Worm (Caenorhabditis elegans) whole organism, mixed stage, embryonic: ENCODE data around the gene srd-13.

Source experiments
- M03D4.4 ChIP-seq: sonication (generic microtip); optimal IDR thresholded peaks from 2 replicates; lab custom pipeline; 2017; ENCODE audit warnings: mild to moderate bottlenecking, missing genetic modification characterization, missing compliant biosample characterization
- bed-3 ChIP-seq: fragments of 200-800 bp; sonication (Bioruptor generic); optimal IDR thresholded peaks from 3 replicates; lab custom pipeline; 2018; ENCODE audit warnings: mild to moderate bottlenecking, missing genetic modification characterization, moderate library complexity, missing compliant biosample characterization
- blmp-1 ChIP-seq: fragments of 150-350 bp; optimal IDR thresholded peaks from 2 replicates; lab custom pipeline; 2014; ENCODE audit warnings: missing biosample characterization, missing genetic modification characterization
- ceh-39 ChIP-seq: fragments of 150-350 bp; optimal IDR thresholded peaks from 2 replicates; lab custom pipeline; 2014; ENCODE audit warnings: missing biosample characterization, missing genetic modification characterization
- ceh-43 ChIP-seq: fragments of 200-800 bp; sonication (Bioruptor generic); optimal IDR thresholded peaks from 2 replicates; lab custom pipeline; 2018; ENCODE audit warnings: mild to moderate bottlenecking, missing genetic modification characterization, moderate library complexity, missing compliant biosample characterization
- ceh-83 ChIP-seq: fragments of 200-800 bp; sonication (Bioruptor generic); optimal IDR thresholded peaks from 2 replicates; lab custom pipeline; 2018; ENCODE audit warnings: mild to moderate bottlenecking, missing genetic modification characterization, missing compliant biosample characterization
- ces-1 ChIP-seq: fragments of 150-350 bp; optimal IDR thresholded peaks from 2 replicates; lab custom pipeline; 2014; ENCODE audit warnings: missing biosample characterization, missing genetic modification reagents, missing genetic modification characterization
- cnd-1 ChIP-seq: fragments of 200-800 bp; sonication (Bioruptor generic); optimal IDR thresholded peaks from 2 replicates; lab custom pipeline; 2018; ENCODE audit warnings: mild to moderate bottlenecking, missing genetic modification characterization, missing compliant biosample characterization
- elt-3 ChIP-seq: fragments of 150-350 bp; optimal IDR thresholded peaks from 2 replicates; lab custom pipeline; 2014; ENCODE audit warnings: missing biosample characterization, missing genetic modification characterization
- flh-1 ChIP-seq: fragments of 200-800 bp; sonication (Bioruptor generic); optimal IDR thresholded peaks from 2 replicates; lab custom pipeline; 2018; ENCODE audit warnings: mild to moderate bottlenecking, missing genetic modification characterization, moderate library complexity, missing compliant biosample characterization
- ham-2 ChIP-seq: fragments of 200-800 bp; sonication (Bioruptor generic); optimal IDR thresholded peaks from 2 replicates; lab custom pipeline; 2018; ENCODE audit warnings: mild to moderate bottlenecking, missing genetic modification characterization, missing compliant biosample characterization
- hlh-1 ChIP-seq: fragments of 150-350 bp; optimal IDR thresholded peaks from 2 replicates; lab custom pipeline; 2014; ENCODE audit warnings: missing biosample characterization, missing genetic modification reagents, missing genetic modification characterization
- lin-13 ChIP-seq: fragments of 150-350 bp; optimal IDR thresholded peaks from 2 replicates; lab custom pipeline; 2014; ENCODE audit warnings: missing biosample characterization, missing genetic modification characterization
- lsy-2 ChIP-seq: fragments of 150-350 bp; optimal IDR thresholded peaks from 2 replicates; lab custom pipeline; 2014; ENCODE audit warnings: missing biosample characterization, missing genetic modification characterization
- mab-5 ChIP-seq: fragments of 150-350 bp; optimal IDR thresholded peaks from 2 replicates; lab custom pipeline; 2014; ENCODE audit warnings: missing biosample characterization, missing genetic modification characterization
- mep-1 ChIP-seq: fragments of 150-350 bp; optimal IDR thresholded peaks from 2 replicates; lab custom pipeline; 2017; ENCODE audit warnings: missing biosample characterization, missing genetic modification reagents, missing genetic modification characterization, inconsistent platforms
- mls-2 ChIP-seq: sonication (generic microtip); optimal IDR thresholded peaks from 2 replicates; lab custom pipeline; 2016; ENCODE audit warnings: mild to moderate bottlenecking, missing genetic modification characterization, moderate library complexity, missing compliant biosample characterization
- nhr-12 ChIP-seq: fragments of 150-350 bp; optimal IDR thresholded peaks from 2 replicates; lab custom pipeline; 2014; ENCODE audit warnings: missing biosample characterization, missing genetic modification characterization
- nhr-237 ChIP-seq: fragments of 150-350 bp; optimal IDR thresholded peaks from 2 replicates; lab custom pipeline; 2014; ENCODE audit warnings: missing biosample characterization, missing genetic modification characterization
- nhr-28 ChIP-seq: fragments of 150-350 bp; optimal IDR thresholded peaks from 2 replicates; lab custom pipeline; 2014; ENCODE audit warnings: missing biosample characterization, missing genetic modification characterization
- nhr-76 ChIP-seq: sonication (generic microtip); optimal IDR thresholded peaks from 2 replicates; lab custom pipeline; 2017; ENCODE audit warnings: missing biosample characterization, missing genetic modification characterization
- pha-4 ChIP-seq: fragments of 150-350 bp; optimal IDR thresholded peaks from 2 replicates; lab custom pipeline; 2018; ENCODE audit warnings: missing biosample characterization, missing genetic modification reagents, missing genetic modification characterization
- sem-2 ChIP-seq: fragments of 200-800 bp; sonication (Bioruptor generic); optimal IDR thresholded peaks from 2 replicates; lab custom pipeline; 2018; ENCODE audit warnings: mild to moderate bottlenecking, missing genetic modification characterization, missing compliant biosample characterization
- snpc-4 ChIP-seq: fragments of 150-350 bp; optimal IDR thresholded peaks from 2 replicates; lab custom pipeline; 2014; ENCODE audit warnings: missing biosample characterization, missing genetic modification characterization
- sptf-1 ChIP-seq: sonication (generic microtip); optimal IDR thresholded peaks from 2 replicates; lab custom pipeline; 2017; ENCODE audit warnings: mild to moderate bottlenecking, missing genetic modification characterization, moderate library complexity, missing compliant biosample characterization
- tbx-8 ChIP-seq: fragments of 200-800 bp; sonication (Bioruptor generic); optimal IDR thresholded peaks from 2 replicates; lab custom pipeline; 2018; ENCODE audit warnings: mild to moderate bottlenecking, missing genetic modification characterization, moderate library complexity, missing compliant biosample characterization
- unc-120 ChIP-seq: sonication (generic microtip); optimal IDR thresholded peaks from 2 replicates; lab custom pipeline; 2017; ENCODE audit warnings: missing genetic modification characterization, missing compliant biosample characterization; ENCODE audit not compliant: poor library complexity, severe bottlenecking
- unc-39 ChIP-seq: fragments of 150-350 bp; optimal IDR thresholded peaks from 2 replicates; lab custom pipeline; 2014; ENCODE audit warnings: missing biosample characterization, missing genetic modification characterization
- unc-62 ChIP-seq: fragments of 150-350 bp; optimal IDR thresholded peaks from 2 replicates; lab custom pipeline; 2014; ENCODE audit warnings: missing biosample characterization, missing genetic modification reagents, missing genetic modification characterization
- ztf-11 ChIP-seq: fragments of 150-350 bp; optimal IDR thresholded peaks from 2 replicates; lab custom pipeline; 2014; ENCODE audit warnings: missing biosample characterization, missing genetic modification characterization

The srd-13 gene

ce11 chrIV:5667191-5667590 is 31.7 kb upstream of the srd-13 start:
- peak; percentile 14 for TF ChIP-seq pha-4
- TF ChIP-seq cnd-1 (tag; lab: Kevin White, UChicago), result no peak

ce11 chrIV:5666115-5667028 is 30.9 kb upstream of the srd-13 start:
- TF ChIP-seq ceh-43 (no peak), pha-4 (no peak), M03D4.4 (no peak), unc-120 (tag; lab: Kevin White, UChicago) (no peak), unc-62 (GFP tag; lab: Kevin White, UChicago) (no peak), lsy-2 (tag; lab: Kevin White, UChicago) (no peak), nhr-76 (tag; lab: Kevin White, UChicago) (no peak), sem-2 (GFP tag; lab: Kevin White, UChicago) (no peak), ceh-39 (tag; lab: Kevin White, UChicago) (no peak), ztf-11 (tag; lab: Kevin White, UChicago) (no peak), mep-1 (tag; lab: Kevin White, UChicago) (no peak), sptf-1 (tag; lab: Kevin White, UChicago) (no peak), ceh-83 (GFP tag; lab: Kevin White, UChicago) (no peak), nhr-28 (tag; lab: Kevin White, UChicago) (no peak), unc-39 (tag; lab: Kevin White, UChicago) (no peak), tbx-8 (GFP tag; lab: Kevin White, UChicago) (no peak), ces-1 (GFP tag; lab: Kevin White, UChicago) (no peak), cnd-1 (tag; lab: Kevin White, UChicago) (no peak), flh-1 (no peak)

ce11 chrIV:5665353-5665918 is 30.0 kb upstream of the srd-13 start:
- no peak for TF ChIP-seq mab-5 (tag; lab: Kevin White, UChicago)
- TF ChIP-seq flh-1, result no peak
- TF ChIP-seq lsy-2 (tag; lab: Kevin White, UChicago), result peak; percentile 11
- peak; percentile 4 for TF ChIP-seq nhr-237 (tag; lab: Kevin White, UChicago)
- TF ChIP-seq unc-120 (tag; lab: Kevin White, UChicago), result peak; percentile 28
- peak; percentile 61 for TF ChIP-seq cnd-1 (tag; lab: Kevin White, UChicago)
- TF ChIP-seq unc-62 (GFP tag; lab: Kevin White, UChicago), result peak; percentile 51
- TF ChIP-seq tbx-8 (GFP tag; lab: Kevin White, UChicago), result no peak
- peak; percentile 3 for TF ChIP-seq mep-1 (tag; lab: Kevin White, UChicago)
- peak; percentile 49 for TF ChIP-seq hlh-1 (tag; lab: Kevin White, UChicago)
- peak; percentile 30 for TF ChIP-seq ces-1 (GFP tag; lab: Kevin White, UChicago)

ce11 chrIV:5664375-5665004 is 29.0 kb upstream of the srd-13 start, which contains the start of gene bec-1:
Gene bec-1 (minus strand): TSS chrIV:5664425.
- TF ChIP-seq blmp-1 (tag; lab: Kevin White, UChicago) (no peak), cnd-1 (tag; lab: Kevin White, UChicago) (peak; percentile 22), ham-2 (no peak), nhr-28 (tag; lab: Kevin White, UChicago) (no peak), bed-3 (GFP tag; lab: Kevin White, UChicago) (no peak)

ce11 chrIV:5662886-5663285 is 27.4 kb upstream of the srd-13 start:
- TF ChIP-seq ham-2 (no peak), lin-13 (tag; lab: Kevin White, UChicago) (no peak), blmp-1 (tag; lab: Kevin White, UChicago) (no peak), pha-4 (no peak), ceh-83 (GFP tag; lab: Kevin White, UChicago) (no peak), nhr-28 (tag; lab: Kevin White, UChicago) (no peak), bed-3 (GFP tag; lab: Kevin White, UChicago) (no peak), snpc-4 (no peak), nhr-12 (no peak), flh-1 (no peak), mls-2 (no peak), M03D4.4 (no peak), unc-62 (GFP tag; lab: Kevin White, UChicago) (no peak), ces-1 (GFP tag; lab: Kevin White, UChicago) (no peak), elt-3 (no peak), mab-5 (tag; lab: Kevin White, UChicago) (no peak)
